Fruit fly (Drosophila melanogaster) whole organism, prepupa: Measurements from ENCODE around the gene Dnaaf6.

Source experiments
- CG6854 ChIP-seq: fragments of 200-800 bp; sonication (Bioruptor generic); optimal IDR thresholded peaks from 2 replicates; lab custom pipeline; 2017; ENCODE audit warnings: missing biosample characterization, mild to moderate bottlenecking, missing genetic modification characterization
- lz ChIP-seq: fragments of 200-800 bp; sonication (Bioruptor generic); optimal IDR thresholded peaks from 3 replicates; lab custom pipeline; 2016; ENCODE audit warnings: missing biosample characterization, missing genetic modification characterization

DNA sequence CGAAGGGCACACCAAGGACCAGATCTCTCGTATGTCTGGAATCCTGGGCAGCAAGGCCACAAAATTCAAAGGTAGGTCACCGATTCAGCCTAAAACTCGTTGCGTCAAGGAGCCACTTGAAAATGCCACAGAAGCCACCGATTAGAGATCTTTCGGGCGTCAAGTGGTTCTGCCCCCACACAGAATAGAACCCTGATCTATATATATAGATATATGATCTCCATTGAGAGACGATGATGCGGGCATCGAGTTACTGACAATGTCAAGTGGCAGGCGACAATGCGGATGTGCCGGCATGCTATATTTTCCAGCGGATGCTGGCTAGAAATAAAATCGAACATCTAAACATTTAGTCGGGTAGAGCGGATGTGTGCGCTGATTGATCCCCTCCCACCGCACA lies 20.2 kb upstream of the Dnaaf6 start:
- TF ChIP-seq CG6854 (GFP tag; lab: Kevin White, UChicago) (no peak), lz (GFP tag; lab: Kevin White, UChicago) (no peak)
